Worm (Caenorhabditis elegans) whole organism, L4 larva: ENCODE results near the gene moc-5.

Experiments used
- F10B5.3 ChIP-seq: sonication (generic microtip); optimal IDR thresholded peaks from 2 replicates; lab custom pipeline; 2016; ENCODE audit warnings: mild to moderate bottlenecking, missing genetic modification characterization, missing compliant biosample characterization
- F26F4.8 ChIP-seq: fragments of 200-800 bp; sonication (Bioruptor generic); conservative IDR thresholded peaks from 2 replicates; pipeline ENCODE4 v1.3.6; 2022; ENCODE audit warnings: missing genetic modification characterization, missing compliant biosample characterization
- F37D6.2 ChIP-seq: sonication (generic microtip); optimal IDR thresholded peaks from 2 replicates; lab custom pipeline; 2016; ENCODE audit warnings: mild to moderate bottlenecking, missing genetic modification characterization, missing compliant biosample characterization
- F44E2.7 ChIP-seq: fragments of 200-800 bp; sonication (Bioruptor generic); IDR thresholded peaks from 2 replicates; pipeline ENCODE4 v2.1.2; 2022; ENCODE audit warnings: missing genetic modification characterization, missing compliant biosample characterization
- F49E8.2 ChIP-seq: sonication (generic microtip); optimal IDR thresholded peaks from 2 replicates; lab custom pipeline; 2016; ENCODE audit warnings: missing compliant biosample characterization, mild to moderate bottlenecking, missing genetic modification characterization, borderline replicate concordance
- Y105C5A.15 ChIP-seq: fragments of 200-800 bp; sonication (Bioruptor generic); IDR thresholded peaks from 2 replicates; pipeline ENCODE4 v1.3.6; 2022; ENCODE audit warnings: missing genetic modification characterization, missing compliant biosample characterization
- Y48G9A.11 ChIP-seq: fragments of 200-800 bp; sonication (Bioruptor generic); IDR thresholded peaks from 2 replicates; pipeline ENCODE4 v1.3.6; 2022; ENCODE audit warnings: missing genetic modification reagents, missing genetic modification characterization, missing compliant biosample characterization
- Y5F2A.4 ChIP-seq: fragments of 200-800 bp; sonication (Bioruptor generic); optimal IDR thresholded peaks from 2 replicates; lab custom pipeline; 2018; ENCODE audit warnings: mild to moderate bottlenecking, missing genetic modification characterization, missing compliant biosample characterization
- ZK337.2 ChIP-seq: fragments of 200-800 bp; sonication (Bioruptor generic); IDR thresholded peaks from 2 replicates; pipeline ENCODE4 v1.3.6; 2022; ENCODE audit warnings: missing genetic modification reagents, missing genetic modification characterization, missing compliant biosample characterization
- aly-2 ChIP-seq: sonication (generic microtip); optimal IDR thresholded peaks from 2 replicates; lab custom pipeline; 2018; ENCODE audit warnings: missing biosample characterization, missing genetic modification characterization
- ama-1 ChIP-seq: fragments of 150-350 bp; optimal IDR thresholded peaks from 2 replicates; lab custom pipeline; 2014; ENCODE audit warnings: inconsistent platforms, mixed read lengths
- arid-1 ChIP-seq: fragments of 200-800 bp; sonication (Bioruptor generic); conservative IDR thresholded peaks from 2 replicates; pipeline ENCODE4 v1.3.6; 2022; ENCODE audit warnings: missing genetic modification reagents, missing genetic modification characterization, missing compliant biosample characterization
- ceh-20 ChIP-seq: fragments of 200-800 bp; sonication (Bioruptor generic); IDR thresholded peaks from 2 replicates; pipeline ENCODE4 v1.3.6; 2022; ENCODE audit warnings: missing genetic modification reagents, missing genetic modification characterization, missing compliant biosample characterization
- ceh-28 ChIP-seq: fragments of 150-350 bp; optimal IDR thresholded peaks from 2 replicates; lab custom pipeline; 2014; ENCODE audit warnings: missing biosample characterization, missing genetic modification reagents, missing genetic modification characterization
- daf-12 ChIP-seq: fragments of 150-350 bp; optimal IDR thresholded peaks from 2 replicates; lab custom pipeline; 2014; ENCODE audit warnings: missing biosample characterization, missing genetic modification reagents, missing genetic modification characterization
- daf-16 ChIP-seq, 3 experiments: sonication (generic microtip); optimal IDR thresholded peaks; 2 replicates each; lab custom pipeline; 2016 to 2017; ENCODE audit warnings: missing genetic modification characterization in 3 of 3, missing genetic modification reagents in 3 of 3, mild to moderate bottlenecking in 2 of 3, missing compliant biosample characterization in 2 of 3, missing biosample characterization in 1 of 3, moderate library complexity in 1 of 3
- daf-8 ChIP-seq: fragments of 200-800 bp; sonication (Bioruptor generic); IDR thresholded peaks from 2 replicates; pipeline ENCODE4 v1.3.6; 2022; ENCODE audit warnings: missing genetic modification characterization, missing compliant biosample characterization
- dmd-8 ChIP-seq: fragments of 200-800 bp; sonication (Bioruptor generic); IDR thresholded peaks from 2 replicates; pipeline ENCODE4 v1.3.6; 2022; ENCODE audit warnings: missing genetic modification characterization, missing compliant biosample characterization
- dpl-1 ChIP-seq: fragments of 150-350 bp; optimal IDR thresholded peaks from 2 replicates; lab custom pipeline; 2014; ENCODE audit warnings: missing biosample characterization, missing genetic modification reagents, missing genetic modification characterization
- duxl-1 ChIP-seq: sonication (generic microtip); optimal IDR thresholded peaks from 2 replicates; lab custom pipeline; 2016; ENCODE audit warnings: mild to moderate bottlenecking, missing genetic modification characterization, moderate library complexity, missing compliant biosample characterization; ENCODE audit not compliant: poor library complexity
- egl-43 ChIP-seq: fragments of 200-800 bp; sonication (Bioruptor generic); IDR thresholded peaks from 2 replicates; pipeline ENCODE4 v1.3.6; 2022; ENCODE audit warnings: missing genetic modification reagents, missing genetic modification characterization, missing compliant biosample characterization
- fos-1 ChIP-seq: fragments of 150-350 bp; optimal IDR thresholded peaks from 2 replicates; lab custom pipeline; 2014; ENCODE audit warnings: missing biosample characterization, missing genetic modification characterization
- hif-1 ChIP-seq, 2 experiments: sonication (generic microtip); optimal IDR thresholded peaks; 2 replicates each; lab custom pipeline; 2016 to 2017; ENCODE audit warnings: missing compliant biosample characterization in 2 of 2, missing genetic modification characterization in 2 of 2, missing genetic modification reagents in 2 of 2, missing genotype in 2 of 2, mild to moderate bottlenecking in 1 of 2
- hlh-11 ChIP-seq: fragments of 200-800 bp; sonication (Bioruptor generic); optimal IDR thresholded peaks from 2 replicates; lab custom pipeline; 2018; ENCODE audit warnings: mild to moderate bottlenecking, missing genetic modification characterization, missing compliant biosample characterization
- hlh-30 ChIP-seq: sonication (generic microtip); optimal IDR thresholded peaks from 2 replicates; lab custom pipeline; 2017; ENCODE audit warnings: antibody characterized with exemption, mild to moderate bottlenecking, missing genetic modification characterization, missing compliant biosample characterization; ENCODE audit not compliant: insufficient read depth
- lin-13 ChIP-seq: fragments of 150-350 bp; optimal IDR thresholded peaks from 2 replicates; lab custom pipeline; 2014; ENCODE audit warnings: missing biosample characterization, missing genetic modification reagents, missing genetic modification characterization
- lin-15B ChIP-seq: fragments of 150-350 bp; sonication (generic microtip); optimal IDR thresholded peaks from 3 replicates; lab custom pipeline; 2014; ENCODE audit warnings: missing biosample characterization, missing genetic modification characterization
- lin-39 ChIP-seq: fragments of 150-350 bp; optimal IDR thresholded peaks from 2 replicates; lab custom pipeline; 2014; ENCODE audit warnings: missing biosample characterization, missing genetic modification reagents, missing genetic modification characterization
- lir-3 ChIP-seq: sonication (generic microtip); optimal IDR thresholded peaks from 2 replicates; lab custom pipeline; 2016; ENCODE audit warnings: mild to moderate bottlenecking, missing genetic modification characterization, missing compliant biosample characterization
- madf-9 ChIP-seq: fragments of 200-800 bp; sonication (Bioruptor generic); conservative IDR thresholded peaks from 2 replicates; pipeline ENCODE4 v1.3.6; 2022; ENCODE audit warnings: missing genetic modification reagents, missing genetic modification characterization, missing compliant biosample characterization
- mdl-1 ChIP-seq, 2 experiments: fragments of 150-350 bp in 1 of 2; sonication (generic microtip) in 1 of 2; optimal IDR thresholded peaks; 2 replicates each; lab custom pipeline; 2014 to 2017; ENCODE audit warnings: missing biosample characterization in 2 of 2, missing genetic modification characterization in 2 of 2
- mdt-29 ChIP-seq: fragments of 200-800 bp; sonication (Bioruptor generic); IDR thresholded peaks from 2 replicates; pipeline ENCODE4 v1.3.6; 2022; ENCODE audit warnings: missing genetic modification reagents, missing genetic modification characterization, missing compliant biosample characterization
- mes-2 ChIP-seq: sonication (generic microtip); optimal IDR thresholded peaks from 2 replicates; lab custom pipeline; 2016; ENCODE audit warnings: missing genotype, mild to moderate bottlenecking, missing genetic modification characterization, missing compliant biosample characterization; ENCODE audit not compliant: poor library complexity, severe bottlenecking
- mxl-2 ChIP-seq: fragments of 200-800 bp; sonication (Bioruptor generic); conservative IDR thresholded peaks from 2 replicates; pipeline ENCODE4 v1.3.6; 2022; ENCODE audit warnings: missing genetic modification reagents, missing genetic modification characterization, missing compliant biosample characterization
- nhr-10 ChIP-seq: fragments of 150-350 bp; optimal IDR thresholded peaks from 2 replicates; lab custom pipeline; 2014; ENCODE audit warnings: missing biosample characterization, missing genetic modification characterization
- nhr-111 ChIP-seq: fragments of 200-800 bp; sonication (Bioruptor generic); optimal IDR thresholded peaks from 2 replicates; lab custom pipeline; 2018; ENCODE audit warnings: mild to moderate bottlenecking, missing genetic modification characterization, missing compliant biosample characterization
- nhr-237 ChIP-seq: sonication (generic microtip); optimal IDR thresholded peaks from 2 replicates; lab custom pipeline; 2017; ENCODE audit warnings: missing biosample characterization, missing genetic modification characterization
- nhr-25 ChIP-seq: sonication (generic microtip); optimal IDR thresholded peaks from 2 replicates; lab custom pipeline; 2017; ENCODE audit warnings: missing genetic modification characterization, mild to moderate bottlenecking, missing compliant biosample characterization, antibody characterized with exemption, moderate library complexity, borderline replicate concordance; ENCODE audit not compliant: insufficient read depth
- nhr-41 ChIP-seq: fragments of 200-800 bp; sonication (Bioruptor generic); IDR thresholded peaks from 2 replicates; pipeline ENCODE4 v1.3.6; 2022; ENCODE audit warnings: missing genetic modification reagents, missing genetic modification characterization, missing compliant biosample characterization
- nhr-42 ChIP-seq: fragments of 200-800 bp; sonication (Bioruptor generic); IDR thresholded peaks from 2 replicates; pipeline ENCODE4 v1.3.6; 2022; ENCODE audit warnings: missing genetic modification characterization, missing compliant biosample characterization
- nhr-77 ChIP-seq: fragments of 150-350 bp; optimal IDR thresholded peaks from 2 replicates; lab custom pipeline; 2014; ENCODE audit warnings: missing biosample characterization, missing genetic modification characterization
- pha-4 ChIP-seq, 2 experiments: fragments of 150-350 bp in 1 of 2; fragments of 200-800 bp in 1 of 2; sonication (Bioruptor generic) in 1 of 2; IDR thresholded peaks in 1 of 2; optimal IDR thresholded peaks in 1 of 2; 2 replicates each; pipeline versions ENCODE4 v1.3.6 to Lab custom; 2014 to 2022; ENCODE audit warnings: missing genetic modification characterization in 2 of 2, missing genetic modification reagents in 2 of 2, missing biosample characterization in 1 of 2, missing compliant biosample characterization in 1 of 2
- pqm-1 ChIP-seq: sonication (generic microtip); optimal IDR thresholded peaks from 2 replicates; lab custom pipeline; 2017; ENCODE audit warnings: missing biosample characterization, missing genetic modification characterization
- skn-1 ChIP-seq: fragments of 150-350 bp; optimal IDR thresholded peaks from 2 replicates; lab custom pipeline; 2014; ENCODE audit warnings: missing biosample characterization, missing genetic modification characterization
- spr-1 ChIP-seq: sonication (generic microtip); optimal IDR thresholded peaks from 2 replicates; lab custom pipeline; 2016; ENCODE audit warnings: mild to moderate bottlenecking, missing genetic modification characterization, missing compliant biosample characterization
- spr-3 ChIP-seq: fragments of 200-800 bp; sonication (Bioruptor generic); optimal IDR thresholded peaks from 2 replicates; lab custom pipeline; 2018; ENCODE audit warnings: mild to moderate bottlenecking, missing genetic modification characterization, missing compliant biosample characterization
- unc-130 ChIP-seq: sonication (generic microtip); optimal IDR thresholded peaks from 2 replicates; lab custom pipeline; 2016; ENCODE audit warnings: missing genetic modification reagents, missing genetic modification characterization, missing compliant biosample characterization
- zfp-3 ChIP-seq: fragments of 200-800 bp; sonication (Bioruptor generic); conservative IDR thresholded peaks from 2 replicates; pipeline ENCODE4 v1.3.6; 2022; ENCODE audit warnings: missing genetic modification reagents, missing genetic modification characterization, missing compliant biosample characterization
- ztf-11 ChIP-seq: fragments of 150-350 bp; optimal IDR thresholded peaks from 2 replicates; lab custom pipeline; 2014; ENCODE audit warnings: missing biosample characterization, missing genetic modification characterization

moc-5 gene

ce11 chrX:9560931-9561330, 4.8 kb downstream of the moc-5 start (continued):
- TF ChIP-seq daf-16 (GFP tag; optimal IDR thresholded peaks at IDR 0.05; lab: Kevin White, UChicago) (peak; percentile 30 to 40), daf-16 (tag; optimal IDR thresholded peaks at IDR 0.05; lab: Kevin White, UChicago) (peak; percentile 62), nhr-237 (tag; lab: Kevin White, UChicago) (no peak), dmd-8 (GFP tag; lab: Robert Waterston, UW) (peak; percentile 81), Y105C5A.15 (GFP tag; lab: Robert Waterston, UW) (0 out of 2 replicates have a peak, but pooled peaks have one; percentile 72), F44E2.7 (GFP tag; lab: Robert Waterston, UW) (0 out of 2 replicates have a peak, but pooled peaks have one; percentile 18), daf-8 (GFP tag; lab: Robert Waterston, UW) (no peak), spr-3 (no peak), ZK337.2 (GFP tag; lab: Robert Waterston, UW) (no peak), egl-43 (GFP tag; lab: Robert Waterston, UW) (peak; percentile 76; the same call in 1 of the 2 replicates), ztf-11 (tag; lab: Kevin White, UChicago) (no peak), ceh-28 (tag; lab: Kevin White, UChicago) (no peak), lir-3 (tag; lab: Kevin White, UChicago) (no peak), Y48G9A.11 (GFP tag; lab: Robert Waterston, UW) (0 out of 2 replicates have a peak, but pooled peaks have one; percentile 14), F10B5.3 (tag; lab: Kevin White, UChicago) (no peak), ceh-20 (GFP tag; lab: Robert Waterston, UW) (0 out of 2 replicates have a peak, but pooled peaks have one; percentile 28), pha-4 (GFP tag; IDR thresholded peaks at IDR 0.05; lab: Robert Waterston, UW) (peak; percentile 68; the same call in 1 of the 2 replicates), pha-4 (tag; optimal IDR thresholded peaks at IDR 0.05; lab: Kevin White, UChicago) (no peak), hlh-11 (tag; lab: Kevin White, UChicago) (peak; percentile 39), madf-9 (GFP tag; lab: Robert Waterston, UW) (peak; percentile 44; the same call in 1 of the 2 replicates), duxl-1 (no peak), unc-130 (GFP tag; lab: Kevin White, UChicago) (no peak), hif-1 (tag; optimal IDR thresholded peaks at IDR 0.05; lab: Kevin White, UChicago) (peak in 1 of 2 experiments; percentile 38), ama-1 (lab: Kevin White, UChicago) (peak; percentile 52), hlh-30 (peak; percentile 48), nhr-77 (tag; lab: Kevin White, UChicago) (no peak), daf-12 (tag; lab: Kevin White, UChicago) (no peak), nhr-42 (GFP tag; lab: Robert Waterston, UW) (peak; percentile 63; the same call in 1 of the 2 replicates), lin-15B (tag; lab: Kevin White, UChicago) (no peak), dpl-1 (no peak), nhr-10 (tag; lab: Kevin White, UChicago) (no peak), mdt-29 (GFP tag; lab: Robert Waterston, UW) (peak; percentile 78; the same call in 1 of the 2 replicates), lin-13 (GFP tag; lab: Kevin White, UChicago) (no peak), nhr-111 (no peak), F37D6.2 (tag; lab: Kevin White, UChicago) (no peak), F49E8.2 (no peak), spr-1 (tag; lab: Kevin White, UChicago) (no peak), lin-39 (tag; lab: Kevin White, UChicago) (no peak), mxl-2 (no peak), mes-2 (tag; lab: Kevin White, UChicago) (peak; percentile 78), F26F4.8 (GFP tag; lab: Robert Waterston, UW) (0 out of 2 replicates have a peak, but pooled peaks have one; percentile 31), mdl-1 (tag; optimal IDR thresholded peaks at IDR 0.05; lab: Kevin White, UChicago) (no peak), arid-1 (GFP tag; lab: Robert Waterston, UW) (peak; percentile 69; the same call in 1 of the 2 replicates), fos-1 (tag; lab: Kevin White, UChicago) (no peak), pqm-1 (tag; lab: Kevin White, UChicago) (no peak), nhr-25 (tag; lab: Kevin White, UChicago) (no peak), Y5F2A.4 (GFP tag; lab: Kevin White, UChicago) (no peak), nhr-41 (GFP tag; lab: Robert Waterston, UW) (no peak), aly-2 (tag; lab: Kevin White, UChicago) (no peak), skn-1 (tag; lab: Kevin White, UChicago) (no peak), zfp-3 (peak; percentile 71)
